Fruit fly (Drosophila melanogaster) whole organism, embryonic: ENCODE data around the gene CG5013.
A peak's percentile ranks its signal among the peaks of the same experiment; 100 is the strongest.

ENCODE experiments used
- Asciz ChIP-seq: fragments of 200-800 bp; sonication (Bioruptor generic); optimal IDR thresholded peaks from 2 replicates; lab custom pipeline; 2017; ENCODE audit warnings: missing biosample characterization, mild to moderate bottlenecking, missing genetic modification characterization, missing genetic modification reagents
- Atf-2 ChIP-seq: fragments of 200-800 bp; sonication (Bioruptor generic); optimal IDR thresholded peaks from 2 replicates; lab custom pipeline; 2016; ENCODE audit warnings: missing biosample characterization, missing genetic modification characterization
- Atf3 ChIP-seq: fragments of 200-800 bp; sonication (Bioruptor generic); optimal IDR thresholded peaks from 3 replicates; lab custom pipeline; 2016; ENCODE audit warnings: missing biosample characterization, missing genetic modification characterization
- CG10431 ChIP-seq: fragments of 200-800 bp; sonication (Bioruptor generic); optimal IDR thresholded peaks from 3 replicates; lab custom pipeline; 2018; ENCODE audit warnings: missing biosample characterization, mild to moderate bottlenecking, missing genetic modification characterization
- CG12744 ChIP-seq: fragments of 200-800 bp; sonication (Bioruptor generic); optimal IDR thresholded peaks from 2 replicates; lab custom pipeline; 2016; ENCODE audit warnings: missing biosample characterization, missing genetic modification characterization
- CG1529 ChIP-seq: fragments of 200-800 bp; sonication (Bioruptor generic); optimal IDR thresholded peaks from 3 replicates; lab custom pipeline; 2018; ENCODE audit warnings: missing biosample characterization, missing genetic modification characterization
- CG15696 ChIP-seq: fragments of 200-800 bp; sonication (Bioruptor generic); optimal IDR thresholded peaks from 2 replicates; lab custom pipeline; 2019; ENCODE audit warnings: missing biosample characterization, mild to moderate bottlenecking, missing genetic modification characterization, moderate library complexity
- CG17359 ChIP-seq: fragments of 200-800 bp; sonication (Bioruptor generic); optimal IDR thresholded peaks from 3 replicates; lab custom pipeline; 2018; ENCODE audit warnings: missing biosample characterization, mild to moderate bottlenecking, missing genetic modification characterization, moderate library complexity
- CG30403 ChIP-seq: fragments of 200-800 bp; sonication (Bioruptor generic); optimal IDR thresholded peaks from 3 replicates; lab custom pipeline; 2016; ENCODE audit warnings: missing biosample characterization, missing genetic modification characterization
- CG31224 ChIP-seq: fragments of 200-800 bp; sonication (Bioruptor generic); IDR thresholded peaks from 2 replicates; pipeline ENCODE4 v1.3.6; 2022; ENCODE audit warnings: missing biosample characterization, missing genetic modification characterization
- CG32532 ChIP-seq: fragments of 200-800 bp; sonication (Bioruptor generic); IDR thresholded peaks from 2 replicates; pipeline ENCODE4 v1.3.6; 2022; ENCODE audit warnings: missing biosample characterization, missing genetic modification characterization
- CG32767 ChIP-seq: fragments of 200-800 bp; sonication (Bioruptor generic); IDR thresholded peaks from 2 replicates; pipeline ENCODE4 v1.3.6; 2022; ENCODE audit warnings: missing biosample characterization, missing genetic modification characterization
- CG34376 ChIP-seq: fragments of 200-800 bp; sonication (Bioruptor generic); optimal IDR thresholded peaks from 2 replicates; lab custom pipeline; 2018; ENCODE audit warnings: missing biosample characterization, mild to moderate bottlenecking, missing genetic modification characterization
- CG43689 ChIP-seq: fragments of 200-800 bp; sonication (Bioruptor generic); IDR thresholded peaks from 2 replicates; pipeline ENCODE4 v1.3.6; 2022; ENCODE audit warnings: missing biosample characterization, missing genetic modification characterization
- CG6654 ChIP-seq: fragments of 200-800 bp; sonication (Bioruptor generic); optimal IDR thresholded peaks from 2 replicates; lab custom pipeline; 2017; ENCODE audit warnings: missing biosample characterization, mild to moderate bottlenecking, missing genetic modification characterization
- CG7372 ChIP-seq: fragments of 200-800 bp; sonication (Bioruptor generic); IDR thresholded peaks from 2 replicates; pipeline ENCODE4 v1.3.6; 2022; ENCODE audit warnings: missing biosample characterization, missing genetic modification characterization
- CG7928 ChIP-seq: fragments of 200-800 bp; sonication (Bioruptor generic); optimal IDR thresholded peaks from 2 replicates; lab custom pipeline; 2017; ENCODE audit warnings: missing biosample characterization, mild to moderate bottlenecking, missing genetic modification characterization
- CG9437 ChIP-seq: fragments of 200-800 bp; sonication (Bioruptor generic); optimal IDR thresholded peaks from 2 replicates; lab custom pipeline; 2018; ENCODE audit warnings: missing biosample characterization, mild to moderate bottlenecking, missing genetic modification characterization
- Camta ChIP-seq: fragments of 200-800 bp; sonication (Bioruptor generic); optimal IDR thresholded peaks from 2 replicates; lab custom pipeline; 2016; ENCODE audit warnings: missing biosample characterization, missing genetic modification characterization
- D ChIP-seq, 2 experiments: fragments of 200-800 bp in 1 of 2; fragments of >200 bp in 1 of 2; sonication (Bioruptor generic) in 1 of 2; optimal IDR thresholded peaks; 2 replicates in 1 of 2; 3 replicates in 1 of 2; lab custom pipeline; 2017; ENCODE audit warnings: mild to moderate bottlenecking in 1 of 2, missing biosample characterization in 1 of 2, missing genetic modification characterization in 1 of 2, missing genetic modification reagents in 1 of 2
- Drgx ChIP-seq: fragments of 200-800 bp; sonication (Bioruptor generic); IDR thresholded peaks from 2 replicates; pipeline ENCODE4 v1.3.6; 2022; ENCODE audit warnings: missing biosample characterization, missing genetic modification characterization
- HLH3B ChIP-seq: fragments of 200-800 bp; sonication (Bioruptor generic); IDR thresholded peaks from 2 replicates; pipeline ENCODE4 v1.3.6; 2022; ENCODE audit warnings: missing biosample characterization, missing genetic modification characterization
- Hr39 ChIP-seq: fragments of >200 bp; optimal IDR thresholded peaks from 2 replicates; lab custom pipeline; 2017
- Lhr ChIP-seq: fragments of 200-800 bp; sonication (Bioruptor generic); optimal IDR thresholded peaks from 3 replicates; lab custom pipeline; 2017; ENCODE audit warnings: mild to moderate bottlenecking, missing biosample characterization, missing genetic modification reagents, missing genetic modification characterization
- PHDP ChIP-seq: fragments of 200-800 bp; sonication (Bioruptor generic); optimal IDR thresholded peaks from 3 replicates; lab custom pipeline; 2018; ENCODE audit warnings: missing biosample characterization, mild to moderate bottlenecking, missing genetic modification characterization, moderate library complexity
- Rfx ChIP-seq: fragments of 200-800 bp; sonication (Bioruptor generic); IDR thresholded peaks from 2 replicates; pipeline ENCODE4 v1.3.6; 2022; ENCODE audit warnings: missing biosample characterization, missing genetic modification characterization
- Spps ChIP-seq: fragments of 200-800 bp; sonication (Bioruptor generic); optimal IDR thresholded peaks from 2 replicates; lab custom pipeline; 2018; ENCODE audit warnings: missing biosample characterization, mild to moderate bottlenecking, missing genetic modification characterization
- Trl ChIP-seq, 3 experiments: fragments of >200 bp in 2 of 3; fragments of 200-800 bp in 1 of 3; sonication (Bioruptor generic) in 1 of 3; optimal IDR thresholded peaks; 2 replicates in 1 of 3; 3 replicates in 2 of 3; lab custom pipeline; 2016 to 2017; ENCODE audit warnings: missing biosample characterization in 1 of 3, missing genetic modification characterization in 1 of 3
- Xbp1 ChIP-seq: fragments of 200-800 bp; sonication (Bioruptor generic); optimal IDR thresholded peaks from 3 replicates; lab custom pipeline; 2016; ENCODE audit warnings: missing biosample characterization, mild to moderate bottlenecking, missing genetic modification characterization
- aop ChIP-seq: fragments of 200-800 bp; sonication (Bioruptor generic); IDR thresholded peaks from 2 replicates; pipeline ENCODE4 v1.3.6; 2022; ENCODE audit warnings: missing biosample characterization, missing genetic modification characterization
- btn ChIP-seq: fragments of 200-800 bp; sonication (Bioruptor generic); optimal IDR thresholded peaks from 2 replicates; lab custom pipeline; 2016; ENCODE audit warnings: missing biosample characterization, missing genetic modification characterization
- cad ChIP-seq: fragments of >200 bp; optimal IDR thresholded peaks from 2 replicates; lab custom pipeline; 2017; ENCODE audit warnings: missing biosample characterization, missing genetic modification characterization
- chif ChIP-seq, 2 experiments: fragments of 200-800 bp; sonication (Bioruptor generic); optimal IDR thresholded peaks; 3 replicates each; lab custom pipeline; 2016; ENCODE audit warnings: missing biosample characterization in 2 of 2, missing genetic modification characterization in 2 of 2
- dan ChIP-seq: fragments of 200-800 bp; sonication (Bioruptor generic); IDR thresholded peaks from 2 replicates; pipeline ENCODE4 v1.3.6; 2022; ENCODE audit warnings: missing biosample characterization, missing genetic modification characterization
- dysf ChIP-seq: fragments of 200-800 bp; sonication (Bioruptor generic); IDR thresholded peaks from 3 replicates; pipeline ENCODE4 v1.3.6; 2022; ENCODE audit warnings: missing biosample characterization, missing genetic modification characterization
- fru ChIP-seq: fragments of >200 bp; optimal IDR thresholded peaks from 2 replicates; lab custom pipeline; 2017
- ftz-f1 ChIP-seq: fragments of 200-800 bp; sonication (Bioruptor generic); optimal IDR thresholded peaks from 2 replicates; lab custom pipeline; 2016; ENCODE audit warnings: missing biosample characterization, missing genetic modification characterization
- gce ChIP-seq: fragments of 200-800 bp; sonication (Bioruptor generic); IDR thresholded peaks from 3 replicates; pipeline ENCODE4 v1.3.6; 2022; ENCODE audit warnings: missing biosample characterization, missing genetic modification characterization
- gsb-n ChIP-seq: fragments of 200-800 bp; sonication (Bioruptor generic); optimal IDR thresholded peaks from 3 replicates; lab custom pipeline; 2018; ENCODE audit warnings: missing biosample characterization, mild to moderate bottlenecking, missing genetic modification characterization
- hth ChIP-seq: fragments of >200 bp; optimal IDR thresholded peaks from 2 replicates; lab custom pipeline; 2017; ENCODE audit warnings: inconsistent platforms
- ken ChIP-seq: fragments of 200-800 bp; sonication (Bioruptor generic); IDR thresholded peaks from 3 replicates; pipeline ENCODE4 v1.3.6; 2022; ENCODE audit warnings: missing biosample characterization, missing genetic modification characterization
- pho ChIP-seq: fragments of 200-800 bp; sonication (Bioruptor generic); optimal IDR thresholded peaks from 2 replicates; lab custom pipeline; 2016; ENCODE audit warnings: missing biosample characterization, missing genetic modification characterization
- pnt ChIP-seq: fragments of 200-800 bp; sonication (Bioruptor generic); optimal IDR thresholded peaks from 3 replicates; lab custom pipeline; 2016; ENCODE audit warnings: missing biosample characterization, missing genetic modification characterization
- pum ChIP-seq: fragments of 200-800 bp; sonication (Bioruptor generic); optimal IDR thresholded peaks from 2 replicates; lab custom pipeline; 2016; ENCODE audit warnings: missing biosample characterization, missing genetic modification characterization
- sens-2 ChIP-seq: fragments of 200-800 bp; sonication (Bioruptor generic); IDR thresholded peaks from 2 replicates; pipeline ENCODE4 v1.3.6; 2022; ENCODE audit warnings: missing biosample characterization, missing genetic modification characterization
- slbo ChIP-seq: fragments of 200-800 bp; sonication (Bioruptor generic); IDR thresholded peaks from 2 replicates; pipeline ENCODE4 v1.3.6; 2022; ENCODE audit warnings: missing biosample characterization, missing genetic modification characterization
- sna ChIP-seq: fragments of 200-800 bp; sonication (Bioruptor generic); IDR thresholded peaks from 2 replicates; pipeline ENCODE4 v1.3.6; 2022; ENCODE audit warnings: missing biosample characterization, missing genetic modification characterization; ENCODE audit not compliant: partially characterized antibody
- z ChIP-seq: fragments of 200-800 bp; sonication (Bioruptor generic); IDR thresholded peaks from 3 replicates; pipeline ENCODE4 v1.3.6; 2022; ENCODE audit warnings: missing biosample characterization, missing genetic modification characterization
- zen2 ChIP-seq: fragments of 200-800 bp; sonication (Bioruptor generic); IDR thresholded peaks from 3 replicates; pipeline ENCODE4 v1.3.6; 2022; ENCODE audit warnings: missing biosample characterization, missing genetic modification characterization; ENCODE audit not compliant: partially characterized antibody
- zf30C ChIP-seq: fragments of 200-800 bp; sonication (Bioruptor generic); optimal IDR thresholded peaks from 3 replicates; lab custom pipeline; 2018; ENCODE audit warnings: missing biosample characterization, mild to moderate bottlenecking, missing genetic modification characterization

Gene CG5013

DNA sequence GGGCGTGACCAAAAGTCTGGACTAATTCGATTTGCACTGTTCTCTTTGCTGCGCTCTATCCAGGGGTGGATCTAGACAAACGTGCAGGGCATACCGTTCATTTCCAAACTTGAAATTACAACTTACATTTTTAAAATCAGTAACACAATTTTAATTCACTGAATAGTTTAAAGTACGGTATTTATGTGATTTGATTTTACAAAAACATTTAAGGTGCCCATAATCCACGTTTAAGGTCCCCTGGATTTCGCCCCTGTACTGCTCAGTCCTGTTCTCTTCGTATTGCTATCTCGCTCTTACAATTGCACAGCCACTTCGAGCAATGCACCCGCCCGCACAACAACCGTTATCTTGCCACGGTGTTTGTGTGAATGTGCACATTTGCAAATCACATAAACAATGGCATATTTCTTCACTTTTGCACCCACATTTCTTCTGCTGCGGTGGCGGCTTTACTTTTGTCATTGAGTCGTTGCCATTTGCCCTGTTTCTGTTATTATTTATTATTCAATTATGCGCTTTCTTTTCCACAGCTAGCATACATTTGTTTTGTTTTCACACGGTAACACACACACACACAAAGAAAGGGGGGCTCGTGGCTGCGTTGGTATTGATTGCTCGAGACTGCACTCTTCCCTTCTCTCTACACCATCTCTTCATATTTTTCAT lies 48.3 kb downstream of the CG5013 start (continued):
- peak; percentile 76 for TF ChIP-seq dysf (GFP tag; lab: Robert Waterston, UW)
- no peak for TF ChIP-seq Lhr
- TF ChIP-seq Asciz = peak; percentile 53
- peak; percentile 70 for TF ChIP-seq CG32532
- TF ChIP-seq ken (GFP tag; lab: Robert Waterston, UW) = peak; percentile 79
- TF ChIP-seq pnt (GFP tag; lab: Kevin White, UChicago) = peak; percentile 83
- peak; percentile 73 to 88 for TF ChIP-seq chif (GFP tag; optimal IDR thresholded peaks at IDR 0.05; lab: Kevin White, UChicago)
- peak; percentile 77 for TF ChIP-seq CG30403
- TF ChIP-seq Atf3 (GFP tag; lab: Kevin White, UChicago) = peak; percentile 82
- no peak for TF ChIP-seq zf30C (GFP tag; lab: Kevin White, UChicago)
- peak; percentile 66 for TF ChIP-seq Atf-2
- peak; percentile 72 for TF ChIP-seq CG1529 (GFP tag; lab: Kevin White, UChicago)
- peak; percentile 64 for TF ChIP-seq slbo (GFP tag; lab: Robert Waterston, UW)
- TF ChIP-seq Xbp1 (GFP tag; lab: Kevin White, UChicago) = peak; percentile 81
- no peak for TF ChIP-seq zen2 (GFP tag; lab: Robert Waterston, UW)
- TF ChIP-seq CG7928 (GFP tag; lab: Kevin White, UChicago) = no peak
- TF ChIP-seq CG10431 (GFP tag; lab: Kevin White, UChicago) = no peak
- TF ChIP-seq Drgx (GFP tag; lab: Robert Waterston, UW) = peak; percentile 99
- peak; percentile 77 for TF ChIP-seq HLH3B (GFP tag; lab: Robert Waterston, UW)
- no peak for TF ChIP-seq sna (GFP tag; lab: Robert Waterston, UW)
- TF ChIP-seq hth = no peak
- no peak for TF ChIP-seq D (optimal IDR thresholded peaks at IDR 0.05; lab: Kevin White, UChicago)
- peak; percentile 76 for TF ChIP-seq D (GFP tag; optimal IDR thresholded peaks at IDR 0.05; lab: Kevin White, UChicago)
- no peak for TF ChIP-seq Hr39
- TF ChIP-seq ftz-f1 (GFP tag; lab: Kevin White, UChicago) = no peak
- peak; percentile 53; the same call in 1 of the 2 replicates for TF ChIP-seq CG7372 (GFP tag; lab: Robert Waterston, UW)
- peak; percentile 25 for TF ChIP-seq CG12744
- peak; percentile 75 for TF ChIP-seq dan (GFP tag; lab: Robert Waterston, UW)
- TF ChIP-seq gce (GFP tag; lab: Robert Waterston, UW) = peak; percentile 58; the same call in 1 of the 3 replicates
- TF ChIP-seq CG34376 (GFP tag; lab: Kevin White, UChicago) = no peak
- no peak for TF ChIP-seq fru (lab: Kevin White, UChicago)
- peak; percentile 90 for TF ChIP-seq CG15696 (tag; lab: Kevin White, UChicago)
- peak; percentile 85 for TF ChIP-seq CG17359 (tag; lab: Kevin White, UChicago)
- peak; percentile 84 for TF ChIP-seq pum (GFP tag; lab: Kevin White, UChicago)
- no peak for TF ChIP-seq Trl (optimal IDR thresholded peaks at IDR 0.05; lab: Kevin White, UChicago)
- TF ChIP-seq Trl (GFP tag; optimal IDR thresholded peaks at IDR 0.05; lab: Kevin White, UChicago) = peak; percentile 74
- TF ChIP-seq z (GFP tag; lab: Robert Waterston, UW) = no peak; the same call in 2 of the 3 replicates
- no peak for TF ChIP-seq aop
- TF ChIP-seq gsb-n = peak; percentile 87
- peak; percentile 55; the same call in 1 of the 2 replicates for TF ChIP-seq Rfx (GFP tag; lab: Robert Waterston, UW)
- peak; percentile 62; the same call in 1 of the 2 replicates for TF ChIP-seq sens-2 (GFP tag; lab: Robert Waterston, UW)
- TF ChIP-seq CG32767 (GFP tag; lab: Robert Waterston, UW) = peak; percentile 59; the same call in 1 of the 2 replicates
- TF ChIP-seq CG31224 (GFP tag; lab: Robert Waterston, UW) = peak; percentile 40; the same call in 1 of the 2 replicates
- peak; percentile 63 for TF ChIP-seq PHDP (tag; lab: Kevin White, UChicago)
- no peak for TF ChIP-seq cad
- no peak for TF ChIP-seq pho
- TF ChIP-seq Camta (GFP tag; lab: Kevin White, UChicago) = peak; percentile 82
- peak; percentile 70 for TF ChIP-seq Spps (tag; lab: Kevin White, UChicago)
- TF ChIP-seq CG6654 (GFP tag; lab: Kevin White, UChicago) = peak; percentile 35
- TF ChIP-seq btn = peak; percentile 79
- no peak for TF ChIP-seq CG9437
- 0 out of 2 replicates have a peak, but pooled peaks have one; percentile 15 for TF ChIP-seq CG43689 (GFP tag; lab: Robert Waterston, UW)
